Worm (Caenorhabditis elegans) whole organism, mixed stage, embryonic: ENCODE data around the gene C26D10.7.

Experiments
- M03D4.4 ChIP-seq: sonication (generic microtip); optimal IDR thresholded peaks from 2 replicates; lab custom pipeline; 2017; ENCODE audit warnings: mild to moderate bottlenecking, missing genetic modification characterization, missing compliant biosample characterization
- blmp-1 ChIP-seq: fragments of 150-350 bp; optimal IDR thresholded peaks from 2 replicates; lab custom pipeline; 2014; ENCODE audit warnings: missing biosample characterization, missing genetic modification characterization
- ceh-43 ChIP-seq: fragments of 200-800 bp; sonication (Bioruptor generic); optimal IDR thresholded peaks from 2 replicates; lab custom pipeline; 2018; ENCODE audit warnings: mild to moderate bottlenecking, missing genetic modification characterization, moderate library complexity, missing compliant biosample characterization
- ceh-83 ChIP-seq: fragments of 200-800 bp; sonication (Bioruptor generic); optimal IDR thresholded peaks from 2 replicates; lab custom pipeline; 2018; ENCODE audit warnings: mild to moderate bottlenecking, missing genetic modification characterization, missing compliant biosample characterization
- ces-1 ChIP-seq: fragments of 150-350 bp; optimal IDR thresholded peaks from 2 replicates; lab custom pipeline; 2014; ENCODE audit warnings: missing biosample characterization, missing genetic modification reagents, missing genetic modification characterization
- cnd-1 ChIP-seq: fragments of 200-800 bp; sonication (Bioruptor generic); optimal IDR thresholded peaks from 2 replicates; lab custom pipeline; 2018; ENCODE audit warnings: mild to moderate bottlenecking, missing genetic modification characterization, missing compliant biosample characterization
- drap-1 ChIP-seq: fragments of 200-800 bp; sonication (Bioruptor generic); optimal IDR thresholded peaks from 3 replicates; lab custom pipeline; 2018; ENCODE audit warnings: mild to moderate bottlenecking, missing genetic modification characterization, missing compliant biosample characterization
- elt-1 ChIP-seq: sonication (generic microtip); optimal IDR thresholded peaks from 2 replicates; lab custom pipeline; 2017; ENCODE audit warnings: missing genetic modification characterization, mild to moderate bottlenecking, missing compliant biosample characterization, antibody characterized with exemption, moderate library complexity, borderline replicate concordance; ENCODE audit not compliant: insufficient read depth
- elt-3 ChIP-seq: fragments of 150-350 bp; optimal IDR thresholded peaks from 2 replicates; lab custom pipeline; 2014; ENCODE audit warnings: missing biosample characterization, missing genetic modification characterization
- flh-1 ChIP-seq: fragments of 200-800 bp; sonication (Bioruptor generic); optimal IDR thresholded peaks from 2 replicates; lab custom pipeline; 2018; ENCODE audit warnings: mild to moderate bottlenecking, missing genetic modification characterization, moderate library complexity, missing compliant biosample characterization
- ham-2 ChIP-seq: fragments of 200-800 bp; sonication (Bioruptor generic); optimal IDR thresholded peaks from 2 replicates; lab custom pipeline; 2018; ENCODE audit warnings: mild to moderate bottlenecking, missing genetic modification characterization, missing compliant biosample characterization
- lin-13 ChIP-seq: fragments of 150-350 bp; optimal IDR thresholded peaks from 2 replicates; lab custom pipeline; 2014; ENCODE audit warnings: missing biosample characterization, missing genetic modification characterization
- mep-1 ChIP-seq: fragments of 150-350 bp; optimal IDR thresholded peaks from 2 replicates; lab custom pipeline; 2017; ENCODE audit warnings: missing biosample characterization, missing genetic modification reagents, missing genetic modification characterization, inconsistent platforms
- nhr-12 ChIP-seq: fragments of 150-350 bp; optimal IDR thresholded peaks from 2 replicates; lab custom pipeline; 2014; ENCODE audit warnings: missing biosample characterization, missing genetic modification characterization
- nhr-2 ChIP-seq: fragments of 150-350 bp; optimal IDR thresholded peaks from 2 replicates; lab custom pipeline; 2014; ENCODE audit warnings: missing biosample characterization, missing genetic modification characterization
- nhr-237 ChIP-seq: fragments of 150-350 bp; optimal IDR thresholded peaks from 2 replicates; lab custom pipeline; 2014; ENCODE audit warnings: missing biosample characterization, missing genetic modification characterization
- nhr-28 ChIP-seq: fragments of 150-350 bp; optimal IDR thresholded peaks from 2 replicates; lab custom pipeline; 2014; ENCODE audit warnings: missing biosample characterization, missing genetic modification characterization
- nhr-76 ChIP-seq: sonication (generic microtip); optimal IDR thresholded peaks from 2 replicates; lab custom pipeline; 2017; ENCODE audit warnings: missing biosample characterization, missing genetic modification characterization
- pha-4 ChIP-seq: fragments of 150-350 bp; optimal IDR thresholded peaks from 2 replicates; lab custom pipeline; 2018; ENCODE audit warnings: missing biosample characterization, missing genetic modification reagents, missing genetic modification characterization
- sem-2 ChIP-seq: fragments of 200-800 bp; sonication (Bioruptor generic); optimal IDR thresholded peaks from 2 replicates; lab custom pipeline; 2018; ENCODE audit warnings: mild to moderate bottlenecking, missing genetic modification characterization, missing compliant biosample characterization
- sptf-1 ChIP-seq: sonication (generic microtip); optimal IDR thresholded peaks from 2 replicates; lab custom pipeline; 2017; ENCODE audit warnings: mild to moderate bottlenecking, missing genetic modification characterization, moderate library complexity, missing compliant biosample characterization
- tbx-8 ChIP-seq: fragments of 200-800 bp; sonication (Bioruptor generic); optimal IDR thresholded peaks from 2 replicates; lab custom pipeline; 2018; ENCODE audit warnings: mild to moderate bottlenecking, missing genetic modification characterization, moderate library complexity, missing compliant biosample characterization
- unc-120 ChIP-seq: sonication (generic microtip); optimal IDR thresholded peaks from 2 replicates; lab custom pipeline; 2017; ENCODE audit warnings: missing genetic modification characterization, missing compliant biosample characterization; ENCODE audit not compliant: poor library complexity, severe bottlenecking
- unc-62 ChIP-seq: fragments of 150-350 bp; optimal IDR thresholded peaks from 2 replicates; lab custom pipeline; 2014; ENCODE audit warnings: missing biosample characterization, missing genetic modification reagents, missing genetic modification characterization
- ztf-11 ChIP-seq: fragments of 150-350 bp; optimal IDR thresholded peaks from 2 replicates; lab custom pipeline; 2014; ENCODE audit warnings: missing biosample characterization, missing genetic modification characterization

C26D10.7 gene

ce11 chrII:8380188-8380587, 46.4 kb downstream of the C26D10.7 start:
- no peak for TF ChIP-seq tbx-8 (GFP tag; lab: Kevin White, UChicago)
- TF ChIP-seq lin-13 (tag; lab: Kevin White, UChicago): no peak
- no peak for TF ChIP-seq nhr-2 (tag; lab: Kevin White, UChicago)
- TF ChIP-seq unc-62: no peak
- no peak for TF ChIP-seq elt-3 (tag; lab: Kevin White, UChicago)
- TF ChIP-seq mep-1 (tag; lab: Kevin White, UChicago): no peak
- no peak for TF ChIP-seq cnd-1 (tag; lab: Kevin White, UChicago)
- no peak for TF ChIP-seq nhr-237 (tag; lab: Kevin White, UChicago)
- TF ChIP-seq ces-1 (GFP tag; lab: Kevin White, UChicago): no peak
- no peak for TF ChIP-seq unc-120
- TF ChIP-seq nhr-28 (tag; lab: Kevin White, UChicago): no peak
- no peak for TF ChIP-seq flh-1

DNA sequence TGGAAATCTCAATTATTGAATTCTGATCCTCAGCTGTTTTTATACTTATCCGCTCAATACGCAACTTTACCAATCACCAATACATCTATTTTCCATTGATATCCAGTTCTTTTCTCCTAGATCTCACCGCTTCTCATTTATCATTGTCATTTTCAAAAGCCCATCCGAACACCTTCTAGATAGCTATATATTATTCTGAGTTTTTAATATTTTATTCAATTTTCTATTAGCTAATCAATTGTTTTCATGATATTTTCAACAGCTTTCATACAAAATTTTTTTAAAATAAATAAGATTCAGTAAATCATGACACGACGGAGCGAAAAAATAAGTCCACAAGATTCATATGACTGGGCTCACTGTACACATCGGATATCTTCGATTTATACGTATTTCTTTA, 47.5 kb downstream of the C26D10.7 start, which contains the start of gene F49E12.12:
Gene F49E12.12, plus strand, starts transcription at position 301 of the 400 bp plus-strand sequence.
- no peak for TF ChIP-seq nhr-2 (tag; lab: Kevin White, UChicago)
- TF ChIP-seq mep-1 (tag; lab: Kevin White, UChicago): no peak
- TF ChIP-seq ztf-11 (tag; lab: Kevin White, UChicago): no peak

- TF ChIP-seq ceh-43: no peak
- no peak for TF ChIP-seq nhr-76
- TF ChIP-seq blmp-1 (tag; lab: Kevin White, UChicago): no peak
- no peak for TF ChIP-seq nhr-12 (tag; lab: Kevin White, UChicago)
- TF ChIP-seq ceh-83 (GFP tag; lab: Kevin White, UChicago): no peak
- no peak for TF ChIP-seq unc-62
- no peak for TF ChIP-seq pha-4 (tag; lab: Kevin White, UChicago)
- no peak for TF ChIP-seq M03D4.4 (tag; lab: Kevin White, UChicago)
- no peak for TF ChIP-seq mep-1 (tag; lab: Kevin White, UChicago)
- no peak for TF ChIP-seq elt-3 (tag; lab: Kevin White, UChicago)
- TF ChIP-seq lin-13 (tag; lab: Kevin White, UChicago): no peak
- TF ChIP-seq unc-120: no peak
- no peak for TF ChIP-seq nhr-2 (tag; lab: Kevin White, UChicago)
- no peak for TF ChIP-seq ces-1 (GFP tag; lab: Kevin White, UChicago)
- no peak for TF ChIP-seq tbx-8 (GFP tag; lab: Kevin White, UChicago)
These were observed 49.1 kb downstream of the C26D10.7 start for ce11 chrII:8382880-8383279.

ce11 chrII:8384344-8384743, 50.6 kb downstream of the C26D10.7 start:
- TF ChIP-seq mep-1 (tag; lab: Kevin White, UChicago): no peak
- no peak for TF ChIP-seq sptf-1 (tag; lab: Kevin White, UChicago)
- no peak for TF ChIP-seq nhr-12 (tag; lab: Kevin White, UChicago)
- TF ChIP-seq blmp-1 (tag; lab: Kevin White, UChicago): no peak
- no peak for TF ChIP-seq elt-3 (tag; lab: Kevin White, UChicago)
- TF ChIP-seq ceh-83 (GFP tag; lab: Kevin White, UChicago): no peak
- no peak for TF ChIP-seq ceh-43
- no peak for TF ChIP-seq ztf-11 (tag; lab: Kevin White, UChicago)
- no peak for TF ChIP-seq ham-2 (GFP tag; lab: Kevin White, UChicago)
- no peak for TF ChIP-seq cnd-1 (tag; lab: Kevin White, UChicago)
- no peak for TF ChIP-seq nhr-237 (tag; lab: Kevin White, UChicago)
- TF ChIP-seq elt-1: no peak
- TF ChIP-seq sem-2 (GFP tag; lab: Kevin White, UChicago): no peak
- no peak for TF ChIP-seq drap-1 (GFP tag; lab: Kevin White, UChicago)
- no peak for TF ChIP-seq flh-1
- no peak for TF ChIP-seq unc-120
- TF ChIP-seq nhr-76: no peak
- TF ChIP-seq tbx-8 (GFP tag; lab: Kevin White, UChicago): no peak
- TF ChIP-seq nhr-2 (tag; lab: Kevin White, UChicago): no peak

ce11 chrII:8385561-8385960, 51.8 kb downstream of the C26D10.7 start:
- TF ChIP-seq lin-13 (tag; lab: Kevin White, UChicago) (no peak), sem-2 (GFP tag; lab: Kevin White, UChicago) (no peak), unc-120 (no peak), mep-1 (tag; lab: Kevin White, UChicago) (no peak), nhr-12 (tag; lab: Kevin White, UChicago) (no peak), ces-1 (GFP tag; lab: Kevin White, UChicago) (no peak), ceh-83 (GFP tag; lab: Kevin White, UChicago) (no peak)
